Fruit fly (Drosophila melanogaster) whole organism, embryonic: Measurements from ENCODE around the gene Hsp70Ba.
A peak's percentile ranks its signal among the peaks of the same experiment; 100 is the strongest.

ENCODE experiments used
- Aef1 ChIP-seq: fragments of 200-800 bp; sonication (Bioruptor generic); IDR thresholded peaks from 3 replicates; pipeline ENCODE4 v1.3.6; 2022; ENCODE audit warnings: missing biosample characterization, missing genetic modification characterization
- CG1024 ChIP-seq: fragments of 200-800 bp; sonication (Bioruptor generic); IDR thresholded peaks from 2 replicates; pipeline ENCODE4 v1.3.6; 2022; ENCODE audit warnings: missing biosample characterization, missing genetic modification characterization
- CG11695 ChIP-seq: fragments of 200-800 bp; sonication (Bioruptor generic); IDR thresholded peaks from 3 replicates; pipeline ENCODE4 v1.3.6; 2022; ENCODE audit warnings: missing biosample characterization, missing genetic modification characterization
- CG15601 ChIP-seq: fragments of 200-800 bp; sonication (Bioruptor generic); optimal IDR thresholded peaks from 3 replicates; lab custom pipeline; 2019; ENCODE audit warnings: missing biosample characterization, mild to moderate bottlenecking, missing genetic modification characterization, moderate library complexity
- CG17361 ChIP-seq: fragments of 200-800 bp; sonication (Bioruptor generic); IDR thresholded peaks from 3 replicates; pipeline ENCODE4 v1.3.6; 2022; ENCODE audit warnings: missing biosample characterization, missing genetic modification characterization
- CG17568 ChIP-seq: fragments of 200-800 bp; sonication (Bioruptor generic); optimal IDR thresholded peaks from 2 replicates; lab custom pipeline; 2018; ENCODE audit warnings: missing biosample characterization, mild to moderate bottlenecking, missing genetic modification characterization, moderate library complexity
- CG2116 ChIP-seq: fragments of 200-800 bp; sonication (Bioruptor generic); optimal IDR thresholded peaks from 3 replicates; lab custom pipeline; 2018; ENCODE audit warnings: missing biosample characterization, mild to moderate bottlenecking, missing genetic modification characterization
- CG2120 ChIP-seq: fragments of 200-800 bp; sonication (Bioruptor generic); optimal IDR thresholded peaks from 3 replicates; lab custom pipeline; 2016; ENCODE audit warnings: missing biosample characterization, missing genetic modification characterization
- CG2199 ChIP-seq: fragments of 200-800 bp; sonication (Bioruptor generic); IDR thresholded peaks from 3 replicates; pipeline ENCODE4 v1.3.6; 2022; ENCODE audit warnings: missing biosample characterization, missing genetic modification characterization
- CG2202 ChIP-seq: fragments of 200-800 bp; sonication (Bioruptor generic); optimal IDR thresholded peaks from 2 replicates; lab custom pipeline; 2018; ENCODE audit warnings: missing biosample characterization, mild to moderate bottlenecking, missing genetic modification characterization
- CG2889 ChIP-seq: fragments of 200-800 bp; sonication (Bioruptor generic); IDR thresholded peaks from 3 replicates; pipeline ENCODE4 v1.3.6; 2022; ENCODE audit warnings: missing biosample characterization, missing genetic modification characterization
- CG30020 ChIP-seq: fragments of 200-800 bp; optimal IDR thresholded peaks from 2 replicates; lab custom pipeline; 2019; ENCODE audit warnings: missing biosample characterization, mild to moderate bottlenecking, missing genetic modification characterization, moderate library complexity
- CG3065 ChIP-seq: fragments of 200-800 bp; sonication (Bioruptor generic); optimal IDR thresholded peaks from 2 replicates; lab custom pipeline; 2016; ENCODE audit warnings: missing biosample characterization, missing genetic modification characterization
- CG3407 ChIP-seq: fragments of 200-800 bp; sonication (Bioruptor generic); optimal IDR thresholded peaks from 2 replicates; lab custom pipeline; 2018; ENCODE audit warnings: missing biosample characterization, mild to moderate bottlenecking, missing genetic modification characterization
- CG4328 ChIP-seq: fragments of 200-800 bp; sonication (Bioruptor generic); optimal IDR thresholded peaks from 3 replicates; lab custom pipeline; 2017; ENCODE audit warnings: missing biosample characterization, missing genetic modification reagents, missing genetic modification characterization
- CG4820 ChIP-seq: fragments of 200-800 bp; sonication (Bioruptor generic); optimal IDR thresholded peaks from 3 replicates; lab custom pipeline; 2016; ENCODE audit warnings: missing biosample characterization, missing genetic modification characterization
- CG7987 ChIP-seq: fragments of 200-800 bp; sonication (Bioruptor generic); optimal IDR thresholded peaks from 2 replicates; lab custom pipeline; 2018; ENCODE audit warnings: missing biosample characterization, mild to moderate bottlenecking, missing genetic modification characterization, moderate library complexity
- Med ChIP-seq: fragments of 200-800 bp; sonication (Bioruptor generic); peaks from one replicate; lab custom pipeline; 2016; ENCODE audit warnings: missing biosample characterization, missing genetic modification characterization, mild to moderate bottlenecking, inconsistent platforms, moderate library complexity
- Meics ChIP-seq: fragments of 200-800 bp; sonication (Bioruptor generic); optimal IDR thresholded peaks from 2 replicates; lab custom pipeline; 2017; ENCODE audit warnings: missing biosample characterization, mild to moderate bottlenecking, missing genetic modification characterization
- NFAT ChIP-seq: fragments of 200-800 bp; sonication (Bioruptor generic); IDR thresholded peaks from 2 replicates; pipeline ENCODE4 v1.3.6; 2022; ENCODE audit warnings: missing biosample characterization, missing genetic modification characterization
- Sox102F ChIP-seq: fragments of 200-800 bp; sonication (Bioruptor generic); optimal IDR thresholded peaks from 2 replicates; lab custom pipeline; 2018; ENCODE audit warnings: missing biosample characterization, mild to moderate bottlenecking, missing genetic modification characterization, moderate library complexity
- Sry-β ChIP-seq: fragments of 200-800 bp; sonication (Bioruptor generic); optimal IDR thresholded peaks from 2 replicates; lab custom pipeline; 2018; ENCODE audit warnings: missing biosample characterization, mild to moderate bottlenecking, missing genetic modification characterization, moderate library complexity
- Sry-δ ChIP-seq: fragments of 200-800 bp; sonication (Bioruptor generic); optimal IDR thresholded peaks from 2 replicates; lab custom pipeline; 2016; ENCODE audit warnings: missing biosample characterization, missing genetic modification characterization
- Taf1 ChIP-seq: fragments of 200-800 bp; sonication (Bioruptor generic); IDR thresholded peaks from 2 replicates; pipeline ENCODE4 v1.3.6; 2022; ENCODE audit warnings: missing biosample characterization, missing genetic modification characterization
- Xbp1 ChIP-seq: fragments of 200-800 bp; sonication (Bioruptor generic); optimal IDR thresholded peaks from 3 replicates; lab custom pipeline; 2016; ENCODE audit warnings: missing biosample characterization, mild to moderate bottlenecking, missing genetic modification characterization
- ase ChIP-seq: fragments of 200-800 bp; sonication (Bioruptor generic); IDR thresholded peaks from 3 replicates; pipeline ENCODE4 v1.3.6; 2022; ENCODE audit warnings: missing biosample characterization, missing genetic modification characterization
- bsh ChIP-seq, 2 experiments: fragments of 200-800 bp; sonication (Bioruptor generic); optimal IDR thresholded peaks; 2 replicates each; lab custom pipeline; 2017 to 2018; ENCODE audit warnings: mild to moderate bottlenecking in 2 of 2, missing biosample characterization in 2 of 2, missing genetic modification characterization in 2 of 2, moderate library complexity in 1 of 2
- cad ChIP-seq: fragments of >200 bp; optimal IDR thresholded peaks from 2 replicates; lab custom pipeline; 2017; ENCODE audit warnings: missing biosample characterization, missing genetic modification characterization
- chif ChIP-seq, 2 experiments: fragments of 200-800 bp; sonication (Bioruptor generic); optimal IDR thresholded peaks; 3 replicates each; lab custom pipeline; 2016; ENCODE audit warnings: missing biosample characterization in 2 of 2, missing genetic modification characterization in 2 of 2
- danr ChIP-seq: fragments of 200-800 bp; sonication (Bioruptor generic); IDR thresholded peaks from 2 replicates; pipeline ENCODE4 v1.3.6; 2022; ENCODE audit warnings: missing biosample characterization, missing genetic modification characterization
- dm ChIP-seq: fragments of 200-800 bp; sonication (Bioruptor generic); optimal IDR thresholded peaks from 3 replicates; lab custom pipeline; 2016; ENCODE audit warnings: missing biosample characterization, missing genetic modification characterization
- dmrt11E ChIP-seq: fragments of 200-800 bp; sonication (Bioruptor generic); optimal IDR thresholded peaks from 3 replicates; lab custom pipeline; 2018; ENCODE audit warnings: missing biosample characterization, mild to moderate bottlenecking, missing genetic modification characterization, moderate library complexity
- dmrt99B ChIP-seq: fragments of 200-800 bp; sonication (Bioruptor generic); optimal IDR thresholded peaks from 2 replicates; lab custom pipeline; 2018; ENCODE audit warnings: missing biosample characterization, mild to moderate bottlenecking, missing genetic modification characterization, moderate library complexity
- fd102C ChIP-seq: fragments of 200-800 bp; sonication (Bioruptor generic); optimal IDR thresholded peaks from 2 replicates; lab custom pipeline; 2018; ENCODE audit warnings: missing biosample characterization, mild to moderate bottlenecking, missing genetic modification characterization, moderate library complexity
- fd64A ChIP-seq: fragments of 200-800 bp; sonication (Bioruptor generic); optimal IDR thresholded peaks from 3 replicates; lab custom pipeline; 2018; ENCODE audit warnings: missing biosample characterization, mild to moderate bottlenecking, missing genetic modification characterization
- h ChIP-seq: fragments of >200 bp; optimal IDR thresholded peaks from 2 replicates; lab custom pipeline; 2017
- hkb ChIP-seq, 2 experiments: fragments of 200-800 bp in 1 of 2; fragments of >200 bp in 1 of 2; sonication (Bioruptor generic) in 1 of 2; IDR thresholded peaks in 1 of 2; optimal IDR thresholded peaks in 1 of 2; 2 replicates each; pipeline versions ENCODE4 v1.3.6 to Lab custom; 2017 to 2022; ENCODE audit warnings: missing biosample characterization in 1 of 2, missing genetic modification characterization in 1 of 2
- ken ChIP-seq: fragments of 200-800 bp; sonication (Bioruptor generic); IDR thresholded peaks from 3 replicates; pipeline ENCODE4 v1.3.6; 2022; ENCODE audit warnings: missing biosample characterization, missing genetic modification characterization
- lilli ChIP-seq: fragments of 200-800 bp; sonication (Bioruptor generic); optimal IDR thresholded peaks from 3 replicates; lab custom pipeline; 2016; ENCODE audit warnings: missing biosample characterization, missing genetic modification characterization
- nom ChIP-seq: fragments of 200-800 bp; sonication (Bioruptor generic); optimal IDR thresholded peaks from 2 replicates; lab custom pipeline; 2017; ENCODE audit warnings: missing biosample characterization, missing genetic modification characterization, mild to moderate bottlenecking, moderate library complexity, missing genetic modification reagents
- row ChIP-seq: fragments of 200-800 bp; sonication (Bioruptor generic); IDR thresholded peaks from 3 replicates; pipeline ENCODE4 v1.3.6; 2022; ENCODE audit warnings: missing biosample characterization, missing genetic modification characterization
- seq ChIP-seq: fragments of 200-800 bp; sonication (Bioruptor generic); IDR thresholded peaks from 2 replicates; pipeline ENCODE4 v1.3.6; 2022; ENCODE audit warnings: missing biosample characterization, missing genetic modification characterization
- slp2 ChIP-seq: fragments of 200-800 bp; sonication (Bioruptor generic); optimal IDR thresholded peaks from 2 replicates; lab custom pipeline; 2016; ENCODE audit warnings: missing biosample characterization, missing genetic modification characterization
- sr ChIP-seq: fragments of 200-800 bp; sonication (Bioruptor generic); IDR thresholded peaks from 3 replicates; pipeline ENCODE4 v1.3.6; 2022; ENCODE audit warnings: missing biosample characterization, missing genetic modification characterization
- stwl ChIP-seq: fragments of 200-800 bp; sonication (Bioruptor generic); optimal IDR thresholded peaks from 3 replicates; lab custom pipeline; 2018; ENCODE audit warnings: missing biosample characterization, mild to moderate bottlenecking, missing genetic modification characterization, moderate library complexity
- sug ChIP-seq: fragments of 200-800 bp; optimal IDR thresholded peaks from 2 replicates; lab custom pipeline; 2019; ENCODE audit warnings: missing biosample characterization, mild to moderate bottlenecking, missing genetic modification characterization, moderate library complexity
- tll ChIP-seq, 2 experiments: fragments of 200-800 bp in 1 of 2; fragments of >200 bp in 1 of 2; sonication (Bioruptor generic) in 1 of 2; optimal IDR thresholded peaks; 2 replicates each; lab custom pipeline; 2017 to 2019; ENCODE audit warnings: missing biosample characterization in 2 of 2, missing genetic modification characterization in 2 of 2, mild to moderate bottlenecking in 1 of 2, moderate library complexity in 1 of 2
- unpg ChIP-seq: fragments of 200-800 bp; sonication (Bioruptor generic); optimal IDR thresholded peaks from 3 replicates; lab custom pipeline; 2018; ENCODE audit warnings: missing biosample characterization, mild to moderate bottlenecking, missing genetic modification characterization, moderate library complexity
- vfl ChIP-seq: fragments of 200-800 bp; sonication (Bioruptor generic); optimal IDR thresholded peaks from 2 replicates; lab custom pipeline; 2016; ENCODE audit warnings: missing biosample characterization, missing genetic modification characterization
- vvl ChIP-seq: fragments of 200-800 bp; sonication (Bioruptor generic); IDR thresholded peaks from 2 replicates; pipeline ENCODE4 v1.3.6; 2022; ENCODE audit warnings: missing biosample characterization, missing genetic modification characterization
- wor ChIP-seq: fragments of 200-800 bp; sonication (Bioruptor generic); IDR thresholded peaks from 2 replicates; pipeline ENCODE4 v1.3.6; 2022; ENCODE audit warnings: missing biosample characterization, missing genetic modification characterization

Hsp70Ba gene

DNA sequence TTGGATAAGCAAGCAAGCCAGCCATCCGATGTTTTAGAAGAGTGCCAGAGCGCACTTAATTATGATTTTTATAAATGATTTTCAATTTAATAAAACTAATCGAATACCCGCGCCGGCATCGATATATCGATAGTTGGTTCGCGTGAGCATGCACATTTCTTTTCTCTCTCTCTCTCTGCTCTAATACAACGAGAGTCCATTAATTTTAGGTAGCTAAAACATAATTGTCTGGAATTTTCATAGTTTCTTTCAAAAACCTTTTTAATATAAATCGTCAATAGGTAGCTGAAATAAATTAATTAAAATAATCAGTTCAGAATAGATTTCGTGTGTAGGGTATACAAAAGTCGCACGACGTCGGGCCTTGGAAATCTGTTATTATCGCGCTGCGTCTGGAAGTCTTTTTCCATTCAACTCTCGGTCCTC lies 18.7 kb downstream of the Hsp70Ba start, which contains the start of gene CG18549 (continued):
- TF ChIP-seq h (no peak), sug (tag; lab: Kevin White, UChicago) (peak; percentile 99), CG17568 (GFP tag; lab: Kevin White, UChicago) (peak; percentile 100), unpg (GFP tag; lab: Kevin White, UChicago) (peak; percentile 100), cad (no peak), Taf1 (GFP tag; lab: Robert Waterston, UW) (peak; percentile 98), vfl (GFP tag; lab: Kevin White, UChicago) (peak; percentile 99), CG2116 (peak; percentile 94), Sry-β (peak; percentile 83), Med (GFP tag; lab: Kevin White, UChicago) (peak; percentile 100), fd64A (GFP tag; lab: Kevin White, UChicago) (peak; percentile 100), CG15601 (tag; lab: Kevin White, UChicago) (peak; percentile 99), ken (GFP tag; lab: Robert Waterston, UW) (peak; percentile 100), sr (GFP tag; lab: Robert Waterston, UW) (peak; percentile 99; the same call in 2 of the 3 replicates), CG11695 (GFP tag; lab: Robert Waterston, UW) (peak; percentile 100), dmrt99B (tag; lab: Kevin White, UChicago) (peak; percentile 100), stwl (peak; percentile 95), Xbp1 (GFP tag; lab: Kevin White, UChicago) (peak; percentile 100), chif (GFP tag; optimal IDR thresholded peaks at IDR 0.05; lab: Kevin White, UChicago) (peak; percentile 99 to 100), CG4328 (GFP tag; lab: Kevin White, UChicago) (peak; percentile 99), Sry-δ (GFP tag; lab: Kevin White, UChicago) (peak; percentile 87), CG2202 (peak; percentile 100), Meics (GFP tag; lab: Kevin White, UChicago) (peak; percentile 100), dm (GFP tag; lab: Kevin White, UChicago) (peak; percentile 98), nom (GFP tag; lab: Kevin White, UChicago) (peak; percentile 100), fd102C (GFP tag; lab: Kevin White, UChicago) (peak; percentile 92), slp2 (GFP tag; lab: Kevin White, UChicago) (peak; percentile 99), CG17361 (GFP tag; lab: Robert Waterston, UW) (peak; percentile 100), tll (GFP tag; optimal IDR thresholded peaks at IDR 0.05; lab: Kevin White, UChicago) (peak in 1 of 2 experiments; percentile 89), dmrt11E (tag; lab: Kevin White, UChicago) (peak; percentile 100), Aef1 (GFP tag; lab: Robert Waterston, UW) (peak; percentile 100), seq (peak; percentile 100), CG2120 (GFP tag; lab: Kevin White, UChicago) (peak; percentile 100), vvl (GFP tag; lab: Robert Waterston, UW) (peak; percentile 100), CG30020 (tag; lab: Kevin White, UChicago) (peak; percentile 94), lilli (GFP tag; lab: Kevin White, UChicago) (peak; percentile 100), CG3407 (peak; percentile 99), CG3065 (GFP tag; lab: Kevin White, UChicago) (peak; percentile 99), CG2889 (GFP tag; lab: Robert Waterston, UW) (peak; percentile 99), danr (GFP tag; lab: Robert Waterston, UW) (peak; percentile 100), bsh (GFP tag; optimal IDR thresholded peaks at IDR 0.05; lab: Kevin White, UChicago) (peak; percentile 100), row (peak; percentile 100), CG7987 (GFP tag; lab: Kevin White, UChicago) (peak; percentile 99), NFAT (GFP tag; lab: Robert Waterston, UW) (peak; percentile 99), ase (GFP tag; lab: Robert Waterston, UW) (peak; percentile 100), wor (peak; percentile 100), CG2199 (peak; percentile 100), hkb (optimal IDR thresholded peaks at IDR 0.05; lab: Kevin White, UChicago) (no peak), hkb (GFP tag; IDR thresholded peaks at IDR 0.05; lab: Robert Waterston, UW) (peak; percentile 100), Sox102F (GFP tag; lab: Kevin White, UChicago) (peak; percentile 100), CG4820 (GFP tag; lab: Kevin White, UChicago) (peak; percentile 99), CG1024 (GFP tag; lab: Robert Waterston, UW) (peak; percentile 98)
